Fruit fly (Drosophila melanogaster): ENCODE data around the gene CG12480.

- TF ChIP-seq jigr1 (GFP tag; IDR thresholded peaks at IDR 0.05) (no peak), dati (GFP tag; IDR thresholded peaks at IDR 0.05) (no peak), CG32772 (GFP tag; IDR thresholded peaks at IDR 0.05) (no peak)
Measured at dm6 chrX:14133936-14134335, 35.5 kb upstream of the CG12480 start.
